Comparison of ENCODE assay signal across 3 worm cellular contexts in genomic region chrII:6995583-6995982, ce11.
TF ChIP-seq lines count a peak whose summit lies in the region.

No protein-coding gene starts in this region.

TF ChIP-seq in whole organism, L1 larva, 84 proteins besides CTCF, POLR2A, EP300 and RAD21:
- TF ChIP-seq mab-9 (GFP tag; IDR thresholded peaks at IDR 0.05; lab: Robert Waterston, UW) = no peak
- TF ChIP-seq ces-1 (GFP tag; optimal IDR thresholded peaks at IDR 0.05; lab: Kevin White, UChicago) = no peak
- TF ChIP-seq ceh-8 (GFP tag; optimal IDR thresholded peaks at IDR 0.05; lab: Kevin White, UChicago) = peak; percentile 77
- TF ChIP-seq lin-35 (GFP tag; optimal IDR thresholded peaks at IDR 0.05; lab: Kevin White, UChicago) = no peak
- TF ChIP-seq ceh-63 (GFP tag; optimal IDR thresholded peaks at IDR 0.05; lab: Kevin White, UChicago) = peak; percentile 61
- TF ChIP-seq nhr-71 (tag; optimal IDR thresholded peaks at IDR 0.05; lab: Kevin White, UChicago) = no peak
- no peak for TF ChIP-seq ceh-88 (GFP tag; IDR thresholded peaks at IDR 0.05; lab: Robert Waterston, UW)
- no peak for TF ChIP-seq C16A3.4 (tag; optimal IDR thresholded peaks at IDR 0.05; lab: Kevin White, UChicago)
- peak; percentile 4 for TF ChIP-seq mep-1 (tag; optimal IDR thresholded peaks at IDR 0.05; lab: Kevin White, UChicago)
TF ChIP-seq in whole organism, L1 larva: peak in this region for 3.

TF ChIP-seq in whole organism, L4 larva, 104 proteins besides CTCF, POLR2A, EP300 and RAD21:
- peak; percentile 1 for TF ChIP-seq ces-1 (GFP tag; optimal IDR thresholded peaks at IDR 0.05; lab: Kevin White, UChicago)
- TF ChIP-seq unc-62 (GFP tag; optimal IDR thresholded peaks at IDR 0.05 in 1 of 2; lab: Kevin White, UChicago) = no peak
- no peak for TF ChIP-seq unc-62 (tag; optimal IDR thresholded peaks at IDR 0.05; lab: Kevin White, UChicago)
- no peak for TF ChIP-seq F49E8.2 (tag; optimal IDR thresholded peaks at IDR 0.05; lab: Kevin White, UChicago; ENCODE audit: borderline replicate concordance)
- no peak for TF ChIP-seq lin-13 (GFP tag; optimal IDR thresholded peaks at IDR 0.05; lab: Kevin White, UChicago)
- no peak for TF ChIP-seq daf-16 (GFP tag; optimal IDR thresholded peaks at IDR 0.05; lab: Kevin White, UChicago)
- TF ChIP-seq daf-16 (tag; optimal IDR thresholded peaks at IDR 0.05; lab: Kevin White, UChicago) = no peak
- no peak for TF ChIP-seq aly-2 (tag; optimal IDR thresholded peaks at IDR 0.05; lab: Kevin White, UChicago)
- no peak for TF ChIP-seq hmg-1.1 (GFP tag; IDR thresholded peaks at IDR 0.05; lab: Robert Waterston, UW)

TF ChIP-seq in whole organism, mixed stage, embryonic, 35 proteins besides CTCF, POLR2A, EP300 and RAD21:
- TF ChIP-seq ces-1 (GFP tag; optimal IDR thresholded peaks at IDR 0.05; lab: Kevin White, UChicago) (peak; percentile 58), drap-1 (GFP tag; optimal IDR thresholded peaks at IDR 0.05; lab: Kevin White, UChicago) (no peak)

Comparison
In these comparisons a context has a peak if more than half of its experiments do, and no peak if none do; other contexts are left out.
1. Of the 29 proteins assayed by ChIP-seq in both whole organism, L4 larva and whole organism, L1 larva: peak only in whole organism, L4 larva: ces-1; only in whole organism, L1 larva: mep-1; in both: none; in neither: 27.